Fruit fly (Drosophila melanogaster): Measurements from ENCODE around the gene SamDC.

Gene SamDC

dm6 chr2L:10339212-10339721, at the start of gene SamDC:
SamDC (plus strand) TSS chr2L:10339457.
- TF ChIP-seq CG8478 (optimal IDR thresholded peaks at IDR 0.05) (no peak), pan (optimal IDR thresholded peaks at IDR 0.05) (no peak), psq (optimal IDR thresholded peaks at IDR 0.05) (no peak), Dll (optimal IDR thresholded peaks at IDR 0.05) (no peak), EcR (GFP tag; optimal IDR thresholded peaks at IDR 0.05) (no peak), usp (GFP tag; optimal IDR thresholded peaks at IDR 0.05) (no peak)

- TF ChIP-seq EcR (GFP tag; optimal IDR thresholded peaks at IDR 0.05) (no peak), CG8478 (optimal IDR thresholded peaks at IDR 0.05) (no peak), usp (GFP tag; optimal IDR thresholded peaks at IDR 0.05) (no peak), Dll (optimal IDR thresholded peaks at IDR 0.05) (no peak), psq (optimal IDR thresholded peaks at IDR 0.05) (no peak), pan (optimal IDR thresholded peaks at IDR 0.05) (no peak)
These were observed 48.0 kb upstream of the SamDC start for dm6 chr2L:10291276-10291675.

- no peak for TF ChIP-seq psq (optimal IDR thresholded peaks at IDR 0.05)
- TF ChIP-seq usp (GFP tag; optimal IDR thresholded peaks at IDR 0.05) = no peak
- no peak for TF ChIP-seq pan (optimal IDR thresholded peaks at IDR 0.05)
- no peak for TF ChIP-seq CG8478 (optimal IDR thresholded peaks at IDR 0.05)
- no peak for TF ChIP-seq Dll (optimal IDR thresholded peaks at IDR 0.05)
- TF ChIP-seq EcR (GFP tag; optimal IDR thresholded peaks at IDR 0.05) = no peak
These were observed 47.1 kb upstream of the SamDC start, which contains the start of gene Ufd4 for dm6 chr2L:10292066-10292560. Ufd4 (minus strand) TSS chr2L:10292365.

dm6 chr2L:10294798-10295669, 44.2 kb upstream of the SamDC start, which contains the start of gene Hand:
Hand (minus strand) TSS chr2L:10295385.
- TF ChIP-seq Dll (optimal IDR thresholded peaks at IDR 0.05) = no peak
- no peak for TF ChIP-seq psq (optimal IDR thresholded peaks at IDR 0.05)
- TF ChIP-seq pan (optimal IDR thresholded peaks at IDR 0.05) = no peak
- no peak for TF ChIP-seq CG8478 (optimal IDR thresholded peaks at IDR 0.05)
- TF ChIP-seq usp (GFP tag; optimal IDR thresholded peaks at IDR 0.05) = no peak
- TF ChIP-seq EcR (GFP tag; optimal IDR thresholded peaks at IDR 0.05) = no peak

dm6 chr2L:10298306-10298705, 41.0 kb upstream of the SamDC start:
- TF ChIP-seq Dll (optimal IDR thresholded peaks at IDR 0.05) = no peak
- no peak for TF ChIP-seq CG8478 (optimal IDR thresholded peaks at IDR 0.05)
- no peak for TF ChIP-seq usp (GFP tag; optimal IDR thresholded peaks at IDR 0.05)
- no peak for TF ChIP-seq pan (optimal IDR thresholded peaks at IDR 0.05)
- no peak for TF ChIP-seq EcR (GFP tag; optimal IDR thresholded peaks at IDR 0.05)
- no peak for TF ChIP-seq psq (optimal IDR thresholded peaks at IDR 0.05)

dm6 chr2L:10299077-10299809, 40.0 kb upstream of the SamDC start:
- TF ChIP-seq EcR (GFP tag; optimal IDR thresholded peaks at IDR 0.05) (no peak), CG8478 (optimal IDR thresholded peaks at IDR 0.05) (no peak), psq (optimal IDR thresholded peaks at IDR 0.05) (no peak), Dll (optimal IDR thresholded peaks at IDR 0.05) (no peak), usp (GFP tag; optimal IDR thresholded peaks at IDR 0.05) (no peak), pan (optimal IDR thresholded peaks at IDR 0.05) (no peak)

- TF ChIP-seq pan (optimal IDR thresholded peaks at IDR 0.05) (no peak), EcR (GFP tag; optimal IDR thresholded peaks at IDR 0.05) (no peak), usp (GFP tag; optimal IDR thresholded peaks at IDR 0.05) (no peak)
These were observed 39.5 kb upstream of the SamDC start, which contains the start of gene CYLD for dm6 chr2L:10299810-10300147. CYLD (minus strand) TSS chr2L:10299847.

dm6 chr2L:10301918-10302317, 37.3 kb upstream of the SamDC start, which contains the start of gene CG13138:
CG13138 (minus strand) TSS chr2L:10302018.
- TF ChIP-seq usp (GFP tag; optimal IDR thresholded peaks at IDR 0.05) (no peak), EcR (GFP tag; optimal IDR thresholded peaks at IDR 0.05) (no peak), pan (optimal IDR thresholded peaks at IDR 0.05) (no peak), psq (optimal IDR thresholded peaks at IDR 0.05) (no peak), CG8478 (optimal IDR thresholded peaks at IDR 0.05) (no peak), Dll (optimal IDR thresholded peaks at IDR 0.05) (no peak)

dm6 chr2L:10303786-10304185, 35.5 kb upstream of the SamDC start, which contains the start of gene nmd:
nmd (minus strand) TSS chr2L:10303947.
- TF ChIP-seq Dll (optimal IDR thresholded peaks at IDR 0.05) = no peak
- no peak for TF ChIP-seq CG8478 (optimal IDR thresholded peaks at IDR 0.05)
- no peak for TF ChIP-seq pan (optimal IDR thresholded peaks at IDR 0.05)
- no peak for TF ChIP-seq EcR (GFP tag; optimal IDR thresholded peaks at IDR 0.05)
- no peak for TF ChIP-seq usp (GFP tag; optimal IDR thresholded peaks at IDR 0.05)
- TF ChIP-seq psq (optimal IDR thresholded peaks at IDR 0.05) = no peak

- no peak for TF ChIP-seq pan (optimal IDR thresholded peaks at IDR 0.05)
- no peak for TF ChIP-seq usp (GFP tag; optimal IDR thresholded peaks at IDR 0.05)
- TF ChIP-seq Dll (optimal IDR thresholded peaks at IDR 0.05) = no peak
- TF ChIP-seq EcR (GFP tag; optimal IDR thresholded peaks at IDR 0.05) = no peak
- no peak for TF ChIP-seq psq (optimal IDR thresholded peaks at IDR 0.05)
- TF ChIP-seq CG8478 (optimal IDR thresholded peaks at IDR 0.05) = no peak
These were observed 33.6 kb upstream of the SamDC start for dm6 chr2L:10305538-10306147.

Data from whole organism.